Worm (Caenorhabditis elegans) whole organism, L2 larva: ENCODE measurements around the gene C04C3.9.

ENCODE experiments used
- C34F6.9 ChIP-seq: fragments of 150-350 bp; optimal IDR thresholded peaks from 2 replicates; lab custom pipeline; 2014; ENCODE audit warnings: missing biosample characterization, missing genetic modification characterization
- Y55F3AM.14 ChIP-seq: fragments of 200-800 bp; sonication (Bioruptor generic); optimal IDR thresholded peaks from 2 replicates; lab custom pipeline; 2018; ENCODE audit warnings: mild to moderate bottlenecking, missing genetic modification characterization, missing compliant biosample characterization
- ZK546.5 ChIP-seq: sonication (generic microtip); optimal IDR thresholded peaks from 2 replicates; lab custom pipeline; 2017; ENCODE audit warnings: missing biosample characterization, missing genetic modification characterization
- alr-1 ChIP-seq: fragments of 150-350 bp; optimal IDR thresholded peaks from 2 replicates; lab custom pipeline; 2014; ENCODE audit warnings: missing biosample characterization, missing genetic modification characterization
- aly-2 ChIP-seq: fragments of 150-350 bp; optimal IDR thresholded peaks from 2 replicates; lab custom pipeline; 2014; ENCODE audit warnings: missing biosample characterization, missing genetic modification characterization
- ama-1 ChIP-seq: fragments of 150-350 bp; optimal IDR thresholded peaks from 2 replicates; lab custom pipeline; 2018; ENCODE audit warnings: inconsistent platforms
- blmp-1 ChIP-seq: sonication (generic microtip); optimal IDR thresholded peaks from 2 replicates; lab custom pipeline; 2017; ENCODE audit warnings: missing genetic modification characterization, mild to moderate bottlenecking, missing compliant biosample characterization, antibody characterized with exemption, moderate library complexity; ENCODE audit not compliant: insufficient read depth
- crh-2 ChIP-seq: sonication (generic microtip); optimal IDR thresholded peaks from 2 replicates; lab custom pipeline; 2017; ENCODE audit warnings: missing biosample characterization, missing genetic modification characterization
- dmd-4 ChIP-seq: sonication (generic microtip); optimal IDR thresholded peaks from 2 replicates; lab custom pipeline; 2017; ENCODE audit warnings: missing biosample characterization, missing genetic modification characterization
- egl-27 ChIP-seq: sonication (generic microtip); optimal IDR thresholded peaks from 3 replicates; lab custom pipeline; 2017; ENCODE audit warnings: missing biosample characterization, missing genetic modification reagents, missing genetic modification characterization
- elt-1 ChIP-seq: fragments of 150-350 bp; optimal IDR thresholded peaks from 2 replicates; lab custom pipeline; 2014; ENCODE audit warnings: missing biosample characterization, missing genetic modification characterization
- elt-3 ChIP-seq: sonication (generic microtip); optimal IDR thresholded peaks from 2 replicates; lab custom pipeline; 2017; ENCODE audit warnings: missing biosample characterization, missing genetic modification characterization
- fos-1 ChIP-seq: fragments of 150-350 bp; optimal IDR thresholded peaks from 2 replicates; lab custom pipeline; 2014; ENCODE audit warnings: missing biosample characterization, missing genetic modification characterization
- lin-11 ChIP-seq: fragments of 150-350 bp; sonication (generic microtip); optimal IDR thresholded peaks from 2 replicates; lab custom pipeline; 2014; ENCODE audit warnings: missing biosample characterization, missing genetic modification characterization, inconsistent platforms, mixed read lengths
- lsy-2 ChIP-seq, 2 experiments: fragments of 150-350 bp in 1 of 2; sonication (generic microtip) in 1 of 2; optimal IDR thresholded peaks; 2 replicates each; lab custom pipeline; 2014 to 2017; ENCODE audit warnings: missing biosample characterization in 2 of 2, missing genetic modification characterization in 2 of 2
- mab-5 ChIP-seq: fragments of 150-350 bp; optimal IDR thresholded peaks from 2 replicates; lab custom pipeline; 2014; ENCODE audit warnings: missing biosample characterization, missing genetic modification characterization
- mdl-1 ChIP-seq, 2 experiments: fragments of 150-350 bp in 1 of 2; sonication (generic microtip) in 1 of 2; optimal IDR thresholded peaks; 2 replicates each; lab custom pipeline; 2017; ENCODE audit warnings: missing biosample characterization in 2 of 2, missing genetic modification characterization in 2 of 2
- nhr-12 ChIP-seq: fragments of 150-350 bp; optimal IDR thresholded peaks from 2 replicates; lab custom pipeline; 2014; ENCODE audit warnings: missing biosample characterization, missing genetic modification characterization
- nhr-21 ChIP-seq: fragments of 150-350 bp; optimal IDR thresholded peaks from 2 replicates; lab custom pipeline; 2014; ENCODE audit warnings: missing biosample characterization, missing genetic modification characterization
- nhr-23 ChIP-seq: fragments of 150-350 bp; optimal IDR thresholded peaks from 2 replicates; lab custom pipeline; 2014; ENCODE audit warnings: missing biosample characterization, missing genetic modification reagents, missing genetic modification characterization
- nhr-25 ChIP-seq: fragments of 150-350 bp; sonication (generic microtip); optimal IDR thresholded peaks from 3 replicates; lab custom pipeline; 2014; ENCODE audit warnings: missing biosample characterization, missing genetic modification characterization
- nhr-6 ChIP-seq: fragments of 150-350 bp; optimal IDR thresholded peaks from 2 replicates; lab custom pipeline; 2014; ENCODE audit warnings: missing biosample characterization, missing genetic modification characterization
- nhr-77 ChIP-seq: fragments of 150-350 bp; optimal IDR thresholded peaks from 2 replicates; lab custom pipeline; 2014; ENCODE audit warnings: missing biosample characterization, missing genetic modification characterization
- sem-4 ChIP-seq: fragments of 150-350 bp; optimal IDR thresholded peaks from 2 replicates; lab custom pipeline; 2014; ENCODE audit warnings: missing biosample characterization, missing genetic modification reagents, missing genetic modification characterization
- skn-1 ChIP-seq: sonication (generic microtip); optimal IDR thresholded peaks from 2 replicates; lab custom pipeline; 2017; ENCODE audit warnings: missing biosample characterization, missing genetic modification characterization
- sma-3 ChIP-seq: sonication (generic microtip); optimal IDR thresholded peaks from 2 replicates; lab custom pipeline; 2016; ENCODE audit warnings: missing genetic modification reagents, missing genetic modification characterization, missing compliant biosample characterization
- sma-9 ChIP-seq, 2 experiments: fragments of 150-350 bp in 1 of 2; sonication (generic microtip) in 1 of 2; optimal IDR thresholded peaks; 2 replicates each; lab custom pipeline; 2014 to 2016; ENCODE audit warnings: missing genetic modification characterization in 2 of 2, mild to moderate bottlenecking in 1 of 2, missing biosample characterization in 1 of 2, missing compliant biosample characterization in 1 of 2, missing genetic modification reagents in 1 of 2, moderate library complexity in 1 of 2
- snpc-4 ChIP-seq: fragments of 150-350 bp; optimal IDR thresholded peaks from 2 replicates; lab custom pipeline; 2014; ENCODE audit warnings: missing biosample characterization, missing genetic modification characterization
- unc-39 ChIP-seq: fragments of 150-350 bp; optimal IDR thresholded peaks from 2 replicates; lab custom pipeline; 2014; ENCODE audit warnings: missing biosample characterization, missing genetic modification characterization
- unc-55 ChIP-seq: fragments of 150-350 bp; sonication (generic microtip); optimal IDR thresholded peaks from 3 replicates; lab custom pipeline; 2014; ENCODE audit warnings: missing biosample characterization, missing genetic modification reagents, missing genetic modification characterization
- unc-62 ChIP-seq: fragments of 150-350 bp; optimal IDR thresholded peaks from 2 replicates; lab custom pipeline; 2014; ENCODE audit warnings: missing biosample characterization, missing genetic modification reagents, missing genetic modification characterization
- zag-1 ChIP-seq: fragments of 150-350 bp; optimal IDR thresholded peaks from 2 replicates; lab custom pipeline; 2014; ENCODE audit warnings: missing biosample characterization, missing genetic modification characterization
- ztf-1 ChIP-seq: fragments of 200-800 bp; sonication (Bioruptor generic); conservative IDR thresholded peaks from 2 replicates; pipeline ENCODE4 v1.3.6; 2022; ENCODE audit warnings: missing genetic modification characterization, missing compliant biosample characterization
- ztf-11 ChIP-seq: sonication (generic microtip); optimal IDR thresholded peaks from 2 replicates; lab custom pipeline; 2017; ENCODE audit warnings: missing biosample characterization, missing genetic modification characterization
- ztf-4 ChIP-seq: fragments of 150-350 bp; optimal IDR thresholded peaks from 2 replicates; lab custom pipeline; 2014; ENCODE audit warnings: missing biosample characterization, missing genetic modification characterization

The C04C3.9 gene

ce11 chrIV:3447350-3447749 lies 19.0 kb upstream of the C04C3.9 start:
- no peak for TF ChIP-seq nhr-77 (tag; lab: Kevin White, UChicago)
- TF ChIP-seq crh-2 (tag; lab: Kevin White, UChicago): no peak
- no peak for TF ChIP-seq lin-11 (tag; lab: Kevin White, UChicago)
- no peak for TF ChIP-seq fos-1 (tag; lab: Kevin White, UChicago)
- TF ChIP-seq nhr-23 (tag; lab: Kevin White, UChicago): no peak
- TF ChIP-seq alr-1 (tag; lab: Kevin White, UChicago): no peak
- no peak for TF ChIP-seq nhr-6
- TF ChIP-seq Y55F3AM.14 (GFP tag; lab: Kevin White, UChicago): no peak
- TF ChIP-seq nhr-21: no peak
- no peak for TF ChIP-seq sma-3
- no peak for TF ChIP-seq C34F6.9 (tag; lab: Kevin White, UChicago)
- TF ChIP-seq lsy-2 (tag; optimal IDR thresholded peaks at IDR 0.05; lab: Kevin White, UChicago): no peak
- TF ChIP-seq elt-1 (tag; lab: Kevin White, UChicago): no peak
- no peak for TF ChIP-seq unc-55 (GFP tag; lab: Kevin White, UChicago)
- no peak for TF ChIP-seq ztf-4 (tag; lab: Kevin White, UChicago)
- no peak for TF ChIP-seq egl-27 (tag; lab: Kevin White, UChicago)
- TF ChIP-seq nhr-12: no peak
- no peak for TF ChIP-seq sem-4 (tag; lab: Kevin White, UChicago)
- TF ChIP-seq aly-2: no peak

DNA sequence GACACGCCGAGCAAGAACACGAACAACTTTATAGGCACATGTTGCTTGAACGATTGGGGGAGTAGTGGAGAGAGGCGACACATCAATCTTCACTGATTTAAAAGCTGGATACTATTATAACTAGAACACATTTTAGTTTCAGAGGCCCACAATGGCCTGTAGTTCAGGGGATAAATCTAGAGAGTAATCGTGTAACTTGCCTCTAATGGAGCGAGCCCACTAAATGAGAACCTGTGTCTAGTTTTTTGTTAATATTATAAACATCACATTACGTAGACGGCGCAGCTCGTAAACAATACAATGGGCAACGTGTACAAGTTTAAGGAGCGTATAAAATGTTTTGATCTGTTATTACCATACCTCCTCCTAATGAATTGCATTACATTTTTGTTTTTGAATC lies 16.3 kb upstream of the C04C3.9 start, which contains the start of gene F58E2.5:
F58E2.5 (plus strand) TSS at position 301 of the 400 bp plus-strand sequence.
- no peak for TF ChIP-seq elt-1 (tag; lab: Kevin White, UChicago)
- no peak for TF ChIP-seq crh-2 (tag; lab: Kevin White, UChicago)
- TF ChIP-seq mab-5 (tag; lab: Kevin White, UChicago): no peak
- TF ChIP-seq blmp-1 (tag; lab: Kevin White, UChicago): no peak
- TF ChIP-seq ZK546.5 (tag; lab: Kevin White, UChicago): no peak
- TF ChIP-seq elt-3 (tag; lab: Kevin White, UChicago): no peak
- TF ChIP-seq snpc-4 (tag; lab: Kevin White, UChicago): no peak
- TF ChIP-seq zag-1 (tag; lab: Kevin White, UChicago): no peak
- no peak for TF ChIP-seq skn-1
- TF ChIP-seq nhr-23 (tag; lab: Kevin White, UChicago): no peak
- TF ChIP-seq mdl-1 (tag; optimal IDR thresholded peaks at IDR 0.05; lab: Kevin White, UChicago): no peak
- TF ChIP-seq nhr-6: no peak
- no peak for TF ChIP-seq nhr-21
- no peak for TF ChIP-seq ztf-11
- no peak for TF ChIP-seq C34F6.9 (tag; lab: Kevin White, UChicago)
- no peak for TF ChIP-seq sma-9 (GFP tag; optimal IDR thresholded peaks at IDR 0.05; lab: Kevin White, UChicago)
- TF ChIP-seq sma-9 (tag; optimal IDR thresholded peaks at IDR 0.05; lab: Kevin White, UChicago): no peak
- no peak for TF ChIP-seq lsy-2 (tag; optimal IDR thresholded peaks at IDR 0.05; lab: Kevin White, UChicago)
- no peak for TF ChIP-seq egl-27 (tag; lab: Kevin White, UChicago)
- TF ChIP-seq ztf-1: no peak

DNA sequence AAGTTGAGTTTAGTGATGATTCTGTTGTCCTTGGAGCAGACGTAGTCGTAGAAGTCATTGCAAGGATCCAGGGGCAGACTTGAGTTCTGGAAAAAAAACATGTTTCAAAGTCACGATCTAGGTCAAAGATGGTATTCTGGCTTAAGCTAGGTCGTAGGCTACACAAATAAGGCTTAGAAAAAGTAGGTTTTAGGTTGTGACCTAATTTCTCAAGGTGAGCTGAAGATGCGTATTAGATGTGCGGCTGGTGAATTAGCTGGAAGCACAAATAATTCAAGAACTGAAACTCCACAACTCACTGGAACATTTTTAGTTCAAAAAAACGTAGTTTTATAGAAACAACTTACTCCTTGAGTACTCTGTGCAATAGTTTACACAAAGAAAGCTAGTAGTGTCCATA lies 15.8 kb upstream of the C04C3.9 start, which contains the start of gene F09D12.2:
F09D12.2 (minus strand) TSS at position 101 of the 400 bp plus-strand sequence.
- TF ChIP-seq dmd-4 (no peak), egl-27 (tag; lab: Kevin White, UChicago) (no peak), C34F6.9 (tag; lab: Kevin White, UChicago) (no peak), ztf-11 (no peak), Y55F3AM.14 (GFP tag; lab: Kevin White, UChicago) (no peak), unc-39 (tag; lab: Kevin White, UChicago) (no peak), ama-1 (lab: Kevin White, UChicago) (no peak), nhr-23 (tag; lab: Kevin White, UChicago) (no peak), unc-62 (no peak), nhr-25 (tag; lab: Kevin White, UChicago) (no peak)

DNA sequence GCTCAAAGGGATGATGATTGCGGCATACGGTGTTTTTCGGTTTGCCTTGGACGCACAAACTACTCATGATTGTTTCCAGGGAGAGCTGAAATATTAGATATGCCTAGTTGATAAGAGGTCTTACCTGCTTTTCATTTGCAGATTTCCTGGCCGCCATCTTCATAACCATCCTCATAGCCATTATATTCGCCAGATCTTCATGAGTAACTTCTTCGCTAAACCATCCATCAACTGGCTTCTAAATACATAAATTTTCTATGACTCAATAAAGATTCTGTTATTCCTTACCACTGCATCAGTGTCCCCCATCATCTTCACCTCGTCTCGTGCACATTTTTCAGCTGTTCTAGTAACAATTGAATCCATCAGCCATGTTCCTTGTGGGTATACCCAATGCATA lies 14.2 kb upstream of the C04C3.9 start:
- TF ChIP-seq mab-5 (tag; lab: Kevin White, UChicago) (no peak), sma-3 (no peak), nhr-77 (tag; lab: Kevin White, UChicago) (no peak), fos-1 (tag; lab: Kevin White, UChicago) (no peak)
